Worm (Caenorhabditis elegans): Measurements from ENCODE around the gene mut-7.

- TF ChIP-seq W03F9.2 (tag; optimal IDR thresholded peaks at IDR 0.05) (no peak), him-1 (tag; optimal IDR thresholded peaks at IDR 0.05) (no peak), dao-5 (tag; optimal IDR thresholded peaks at IDR 0.05) (no peak)
These were observed 19.0 kb upstream of the mut-7 start, which contains the start of gene C48B4.8 for ce11 chrIII:9561158-9561557.

All from whole organism, L4/young adult.